Fruit fly (Drosophila melanogaster): ENCODE measurements around the gene btn.

The btn gene

dm6 chr3R:22631156-22631555 lies 44.7 kb upstream of the btn start (continued):
- TF ChIP-seq CG14860 (GFP tag; IDR thresholded peaks at IDR 0.05; ENCODE audit: partially characterized antibody) (no peak), CG31388 (GFP tag; optimal IDR thresholded peaks at IDR 0.05) (no peak), gro (GFP tag; optimal IDR thresholded peaks at IDR 0.05) (no peak), CG16815 (GFP tag; optimal IDR thresholded peaks at IDR 0.05) (no peak), Abd-B (GFP tag; optimal IDR thresholded peaks at IDR 0.05) (no peak), pita (GFP tag; optimal IDR thresholded peaks at IDR 0.05) (no peak), Awh (GFP tag; IDR thresholded peaks at IDR 0.05) (no peak), CG2875 (GFP tag; optimal IDR thresholded peaks at IDR 0.05) (peak; percentile 25), corto (GFP tag; optimal IDR thresholded peaks at IDR 0.05) (no peak), wek (GFP tag; optimal IDR thresholded peaks at IDR 0.05) (peak; percentile 58), CG14050 (GFP tag; IDR thresholded peaks at IDR 0.05) (no peak), toy (GFP tag; IDR thresholded peaks at IDR 0.05) (0 out of 2 replicates have a peak, but pooled peaks have one; percentile 6), CG6683 (GFP tag; optimal IDR thresholded peaks at IDR 0.05) (no peak), ken (GFP tag; IDR thresholded peaks at IDR 0.05) (no peak), HmgZ (tag; optimal IDR thresholded peaks at IDR 0.05) (peak; percentile 32), gsb-n (tag; optimal IDR thresholded peaks at IDR 0.05) (no peak), CG4360 (GFP tag; IDR thresholded peaks at IDR 0.05) (no peak), z (GFP tag; IDR thresholded peaks at IDR 0.05) (no peak), br (optimal IDR thresholded peaks at IDR 0.05) (no peak), Myb (GFP tag; optimal IDR thresholded peaks at IDR 0.05) (no peak), CG3281 (GFP tag; optimal IDR thresholded peaks at IDR 0.05) (no peak), CG12659 (GFP tag; optimal IDR thresholded peaks at IDR 0.05) (peak; percentile 21), cwo (GFP tag; optimal IDR thresholded peaks at IDR 0.05) (peak; percentile 34), CrebB (tag; optimal IDR thresholded peaks at IDR 0.05) (peak; percentile 24), ci (GFP tag; IDR thresholded peaks at IDR 0.05) (peak; percentile 72), Drgx (GFP tag; IDR thresholded peaks at IDR 0.05) (no peak), eve (GFP tag; optimal IDR thresholded peaks at IDR 0.05) (peak in 1 of 2 experiments; percentile 50), org-1 (GFP tag; optimal IDR thresholded peaks at IDR 0.05) (peak; percentile 29), crp (GFP tag; optimal IDR thresholded peaks at IDR 0.05) (no peak), slbo (GFP tag; IDR thresholded peaks at IDR 0.05) (0 out of 2 replicates have a peak, but pooled peaks have one; percentile 2), al (GFP tag; IDR thresholded peaks at IDR 0.05) (no peak), Bdp1 (GFP tag; optimal IDR thresholded peaks at IDR 0.05) (no peak), ERR (GFP tag; optimal IDR thresholded peaks at IDR 0.05) (no peak), scrt (GFP tag; optimal IDR thresholded peaks at IDR 0.05) (peak; percentile 7), D19A (tag; optimal IDR thresholded peaks at IDR 0.05) (peak; percentile 26), Dll (GFP tag; IDR thresholded peaks at IDR 0.05; ENCODE audit: partially characterized antibody) (no peak), CG31365 (tag; optimal IDR thresholded peaks at IDR 0.05) (peak; percentile 8), nau (GFP tag; optimal IDR thresholded peaks at IDR 0.05) (peak; percentile 8), schlank (tag; optimal IDR thresholded peaks at IDR 0.05) (peak; percentile 7), B-H2 (GFP tag; optimal IDR thresholded peaks at IDR 0.05) (no peak), grn (GFP tag; optimal IDR thresholded peaks at IDR 0.05) (peak; percentile 75), emc (GFP tag; optimal IDR thresholded peaks at IDR 0.05) (no peak), CG3407 (GFP tag; optimal IDR thresholded peaks at IDR 0.05) (peak; percentile 15), Sry-β (GFP tag; optimal IDR thresholded peaks at IDR 0.05) (no peak), CG18011 (GFP tag; optimal IDR thresholded peaks at IDR 0.05) (no peak), exex (tag; optimal IDR thresholded peaks at IDR 0.05) (peak; percentile 51), Scr (GFP tag; IDR thresholded peaks at IDR 0.05; ENCODE audit: partially characterized antibody) (no peak), ranshi (GFP tag; IDR thresholded peaks at IDR 0.05) (no peak; the same call in 1 of the 2 replicates), tin (GFP tag; optimal IDR thresholded peaks at IDR 0.05) (no peak), hkb (optimal IDR thresholded peaks at IDR 0.05) (no peak), hkb (GFP tag; IDR thresholded peaks at IDR 0.05) (no peak), CG10979 (tag; optimal IDR thresholded peaks at IDR 0.05) (no peak)

All from whole organism, embryonic.